Fruit fly (Drosophila melanogaster): ENCODE measurements around the gene CG13293.
A peak's percentile ranks its signal among the peaks of the same experiment; 100 is the strongest.

dm6 chr3L:6097270-6097669 is 14.6 kb downstream of the CG13293 start, which contains the start of gene Ets65A:
- no peak for TF ChIP-seq ems (GFP tag; optimal IDR thresholded peaks at IDR 0.05)
- no peak for TF ChIP-seq CG13287 (GFP tag; IDR thresholded peaks at IDR 0.05; ENCODE audit: partially characterized antibody)
- TF ChIP-seq Myb (GFP tag; optimal IDR thresholded peaks at IDR 0.05) = no peak
- no peak for TF ChIP-seq lov (optimal IDR thresholded peaks at IDR 0.05)
- 0 out of 3 replicates have a peak, but pooled peaks have one; percentile 11 for TF ChIP-seq lov (GFP tag; IDR thresholded peaks at IDR 0.05)
- TF ChIP-seq CG12104 (GFP tag; optimal IDR thresholded peaks at IDR 0.05) = no peak
